Worm (Caenorhabditis elegans) whole organism, L1 larva: ENCODE measurements around the gene srh-122.

Source experiments
- C04F5.9 ChIP-seq: sonication (generic microtip); optimal IDR thresholded peaks from 2 replicates; lab custom pipeline; 2016; ENCODE audit warnings: missing genetic modification characterization, missing compliant biosample characterization
- C34B4.2 ChIP-seq: sonication (generic microtip); optimal IDR thresholded peaks from 2 replicates; lab custom pipeline; 2017; ENCODE audit warnings: mild to moderate bottlenecking, missing genetic modification characterization, missing compliant biosample characterization
- Y116A8C.19 ChIP-seq: sonication (generic microtip); optimal IDR thresholded peaks from 2 replicates; lab custom pipeline; 2016; ENCODE audit warnings: missing compliant biosample characterization, missing genetic modification characterization, borderline replicate concordance
- ama-1 ChIP-seq: fragments of 150-350 bp; optimal IDR thresholded peaks from 2 replicates; lab custom pipeline; 2014
- blmp-1 ChIP-seq: fragments of 150-350 bp; optimal IDR thresholded peaks from 2 replicates; lab custom pipeline; 2014; ENCODE audit warnings: missing biosample characterization, missing genetic modification characterization
- ceh-63 ChIP-seq: fragments of 200-800 bp; sonication (Bioruptor generic); optimal IDR thresholded peaks from 2 replicates; lab custom pipeline; 2018; ENCODE audit warnings: mild to moderate bottlenecking, missing genetic modification characterization, missing compliant biosample characterization
- ceh-8 ChIP-seq: fragments of 200-800 bp; sonication (Bioruptor generic); optimal IDR thresholded peaks from 2 replicates; lab custom pipeline; 2018; ENCODE audit warnings: mild to moderate bottlenecking, missing genetic modification characterization, moderate library complexity, missing compliant biosample characterization
- ceh-90 ChIP-seq: sonication (generic microtip); optimal IDR thresholded peaks from 2 replicates; lab custom pipeline; 2016; ENCODE audit warnings: missing genetic modification characterization, missing compliant biosample characterization
- dpl-1 ChIP-seq, 3 experiments: fragments of 150-350 bp in 2 of 3; sonication (generic microtip) in 1 of 3; optimal IDR thresholded peaks; 2 replicates each; lab custom pipeline; 2014 to 2017; ENCODE audit warnings: missing biosample characterization in 3 of 3, missing genetic modification characterization in 3 of 3, missing genetic modification reagents in 3 of 3
- efl-1 ChIP-seq, 4 experiments: fragments of 150-350 bp; optimal IDR thresholded peaks in 3 of 4; peaks in 1 of 4; 1 replicate in 1 of 4; 2 replicates in 3 of 4; lab custom pipeline; 2014; ENCODE audit warnings: missing biosample characterization in 2 of 4, missing genetic modification characterization in 2 of 4, missing genetic modification reagents in 2 of 4
- fkh-10 ChIP-seq: sonication (generic microtip); optimal IDR thresholded peaks from 2 replicates; lab custom pipeline; 2017; ENCODE audit warnings: missing biosample characterization, missing genetic modification reagents, missing genetic modification characterization
- fkh-4 ChIP-seq: sonication (generic microtip); optimal IDR thresholded peaks from 2 replicates; lab custom pipeline; 2016; ENCODE audit warnings: missing compliant biosample characterization, missing genetic modification characterization, borderline replicate concordance
- fos-1 ChIP-seq: fragments of 150-350 bp; optimal IDR thresholded peaks from 2 replicates; lab custom pipeline; 2014; ENCODE audit warnings: missing biosample characterization, missing genetic modification characterization
- hlh-17 ChIP-seq: fragments of 200-800 bp; sonication (Bioruptor generic); optimal IDR thresholded peaks from 2 replicates; lab custom pipeline; 2018; ENCODE audit warnings: missing genetic modification characterization, mild to moderate bottlenecking, missing compliant biosample characterization, moderate library complexity, borderline replicate concordance
- hlh-4 ChIP-seq: sonication (generic microtip); optimal IDR thresholded peaks from 2 replicates; lab custom pipeline; 2016; ENCODE audit warnings: mild to moderate bottlenecking, missing genetic modification characterization, missing compliant biosample characterization
- hpl-2 ChIP-seq: fragments of 150-350 bp; optimal IDR thresholded peaks from 2 replicates; lab custom pipeline; 2014; ENCODE audit warnings: missing biosample characterization, missing genetic modification reagents, missing genetic modification characterization
- irx-1 ChIP-seq: sonication (generic microtip); optimal IDR thresholded peaks from 2 replicates; lab custom pipeline; 2016; ENCODE audit warnings: missing genetic modification characterization, missing compliant biosample characterization
- lin-39 ChIP-seq: fragments of 150-350 bp; optimal IDR thresholded peaks from 2 replicates; lab custom pipeline; 2014; ENCODE audit warnings: missing biosample characterization, missing genetic modification reagents, missing genetic modification characterization
- mdl-1 ChIP-seq, 2 experiments: fragments of 150-350 bp; optimal IDR thresholded peaks; 2 replicates each; lab custom pipeline; 2014 to 2017; ENCODE audit warnings: missing biosample characterization in 2 of 2, missing genetic modification characterization in 2 of 2, inconsistent platforms in 1 of 2
- mef-2 ChIP-seq: fragments of 150-350 bp; optimal IDR thresholded peaks from 2 replicates; lab custom pipeline; 2014; ENCODE audit warnings: missing biosample characterization, missing genetic modification characterization
- nhr-11 ChIP-seq: fragments of 150-350 bp; optimal IDR thresholded peaks from 2 replicates; lab custom pipeline; 2014; ENCODE audit warnings: missing biosample characterization, missing genetic modification characterization
- nhr-19 ChIP-seq: fragments of 200-800 bp; sonication (Bioruptor generic); conservative IDR thresholded peaks from 2 replicates; pipeline ENCODE4 v1.3.6; 2022; ENCODE audit warnings: missing genetic modification characterization, missing compliant biosample characterization
- nhr-20 ChIP-seq: sonication (generic microtip); optimal IDR thresholded peaks from 2 replicates; lab custom pipeline; 2016; ENCODE audit warnings: mild to moderate bottlenecking, missing genetic modification characterization, missing compliant biosample characterization
- nhr-237 ChIP-seq: fragments of 150-350 bp; optimal IDR thresholded peaks from 2 replicates; lab custom pipeline; 2014; ENCODE audit warnings: missing biosample characterization, missing genetic modification characterization
- nhr-28 ChIP-seq: fragments of 150-350 bp; optimal IDR thresholded peaks from 2 replicates; lab custom pipeline; 2014; ENCODE audit warnings: missing biosample characterization, missing genetic modification characterization
- nhr-85 ChIP-seq: sonication (generic microtip); peaks from one replicate; lab custom pipeline; 2016; ENCODE audit warnings: missing genetic modification characterization, inconsistent platforms, missing compliant biosample characterization
- skn-1 ChIP-seq: fragments of 150-350 bp; optimal IDR thresholded peaks from 2 replicates; lab custom pipeline; 2014; ENCODE audit warnings: missing biosample characterization, missing genetic modification characterization
- snu-23 ChIP-seq: sonication (generic microtip); optimal IDR thresholded peaks from 2 replicates; lab custom pipeline; 2016; ENCODE audit warnings: missing genetic modification characterization, missing compliant biosample characterization
- swsn-7 ChIP-seq: sonication (generic microtip); optimal IDR thresholded peaks from 2 replicates; lab custom pipeline; 2016; ENCODE audit warnings: missing genetic modification characterization, missing compliant biosample characterization
- tbx-2 ChIP-seq: sonication (generic microtip); optimal IDR thresholded peaks from 2 replicates; lab custom pipeline; 2016; ENCODE audit warnings: missing genetic modification characterization, missing compliant biosample characterization
- tlp-1 ChIP-seq: fragments of 150-350 bp; optimal IDR thresholded peaks from 2 replicates; lab custom pipeline; 2014; ENCODE audit warnings: missing biosample characterization, missing genetic modification characterization
- unc-30 ChIP-seq: sonication (generic microtip); optimal IDR thresholded peaks from 2 replicates; lab custom pipeline; 2017; ENCODE audit warnings: missing biosample characterization, missing genetic modification characterization
- unc-62 ChIP-seq: fragments of 150-350 bp; optimal IDR thresholded peaks from 2 replicates; lab custom pipeline; 2014; ENCODE audit warnings: missing biosample characterization, missing genetic modification reagents, missing genetic modification characterization
- unc-86 ChIP-seq: sonication (generic microtip); optimal IDR thresholded peaks from 2 replicates; lab custom pipeline; 2016; ENCODE audit warnings: missing genetic modification characterization, missing compliant biosample characterization
- vab-15 ChIP-seq: sonication (generic microtip); optimal IDR thresholded peaks from 2 replicates; lab custom pipeline; 2017; ENCODE audit warnings: missing genotype, mild to moderate bottlenecking, missing genetic modification characterization, missing compliant biosample characterization
- xbp-1 ChIP-seq: sonication (generic microtip); optimal IDR thresholded peaks from 2 replicates; lab custom pipeline; 2016; ENCODE audit warnings: missing genetic modification characterization, missing compliant biosample characterization
- zip-4 ChIP-seq: fragments of 200-800 bp; sonication (Bioruptor generic); optimal IDR thresholded peaks from 2 replicates; lab custom pipeline; 2018; ENCODE audit warnings: mild to moderate bottlenecking, missing genetic modification characterization, moderate library complexity, missing compliant biosample characterization
- ztf-4 ChIP-seq: fragments of 150-350 bp; optimal IDR thresholded peaks from 2 replicates; lab custom pipeline; 2014; ENCODE audit warnings: missing biosample characterization, missing genetic modification characterization

The srh-122 gene

ce11 chrV:15383739-15384138 lies 5.9 kb upstream of the srh-122 start, which contains the start of gene str-88:
str-88 (minus strand) TSS chrV:15383839.
- TF ChIP-seq tbx-2 (tag; lab: Kevin White, UChicago) = no peak
- TF ChIP-seq lin-39 (tag; lab: Kevin White, UChicago) = no peak
- no peak for TF ChIP-seq ceh-90 (tag; lab: Kevin White, UChicago)
- no peak for TF ChIP-seq skn-1 (tag; lab: Kevin White, UChicago)
- TF ChIP-seq fkh-10 (GFP tag; lab: Kevin White, UChicago) = no peak
- TF ChIP-seq efl-1 (optimal IDR thresholded peaks at IDR 0.05; lab: Kevin White, UChicago) = no peak
- TF ChIP-seq efl-1 (GFP tag; optimal IDR thresholded peaks at IDR 0.05 in 1 of 2; lab: Kevin White, UChicago) = no peak
- TF ChIP-seq hlh-17 (GFP tag; lab: Kevin White, UChicago) = no peak
- TF ChIP-seq mef-2 (tag; lab: Kevin White, UChicago) = no peak
- no peak for TF ChIP-seq unc-62
- no peak for TF ChIP-seq nhr-20 (tag; lab: Kevin White, UChicago)
- TF ChIP-seq zip-4 (GFP tag; lab: Kevin White, UChicago) = no peak
- no peak for TF ChIP-seq ama-1 (lab: Kevin White, UChicago)
- no peak for TF ChIP-seq C04F5.9 (tag; lab: Kevin White, UChicago)
- no peak for TF ChIP-seq vab-15
- no peak for TF ChIP-seq ceh-8 (GFP tag; lab: Kevin White, UChicago)

ce11 chrV:15380857-15381256 lies 3.1 kb upstream of the srh-122 start, which contains the start of gene dhs-23:
dhs-23 (plus strand) TSS chrV:15381219.
- TF ChIP-seq nhr-11 (tag; lab: Kevin White, UChicago) = no peak
- no peak for TF ChIP-seq unc-86 (tag; lab: Kevin White, UChicago)
- TF ChIP-seq vab-15 = no peak
- no peak for TF ChIP-seq efl-1 (optimal IDR thresholded peaks at IDR 0.05; lab: Kevin White, UChicago)
- TF ChIP-seq efl-1 (GFP tag; optimal IDR thresholded peaks at IDR 0.05 in 1 of 2; lab: Kevin White, UChicago) = peak in 1 of 2 experiments; percentile 29
- no peak for TF ChIP-seq dpl-1 (GFP tag; optimal IDR thresholded peaks at IDR 0.05; lab: Kevin White, UChicago)
- TF ChIP-seq mdl-1 (tag; optimal IDR thresholded peaks at IDR 0.05; lab: Kevin White, UChicago) = no peak
- no peak for TF ChIP-seq hlh-4 (tag; lab: Kevin White, UChicago)
- TF ChIP-seq nhr-20 (tag; lab: Kevin White, UChicago) = peak; percentile 54
- TF ChIP-seq nhr-28 (tag; lab: Kevin White, UChicago) = no peak
- no peak for TF ChIP-seq hpl-2

- TF ChIP-seq swsn-7 (tag; lab: Kevin White, UChicago) (no peak), nhr-28 (tag; lab: Kevin White, UChicago) (no peak), Y116A8C.19 (tag; lab: Kevin White, UChicago) (no peak), irx-1 (tag; lab: Kevin White, UChicago) (no peak), nhr-85 (tag; lab: Kevin White, UChicago) (no peak), nhr-19 (GFP tag; lab: Robert Waterston, UW) (no peak), ceh-8 (GFP tag; lab: Kevin White, UChicago) (no peak), fos-1 (tag; lab: Kevin White, UChicago) (no peak), hlh-17 (GFP tag; lab: Kevin White, UChicago) (no peak), ceh-63 (no peak), unc-30 (tag; lab: Kevin White, UChicago) (no peak), nhr-237 (tag; lab: Kevin White, UChicago) (no peak), xbp-1 (tag; lab: Kevin White, UChicago) (no peak), ama-1 (lab: Kevin White, UChicago) (no peak), blmp-1 (tag; lab: Kevin White, UChicago) (no peak), snu-23 (GFP tag; lab: Kevin White, UChicago) (no peak), C34B4.2 (tag; lab: Kevin White, UChicago) (no peak), fkh-4 (tag; lab: Kevin White, UChicago) (no peak), tlp-1 (no peak), ztf-4 (tag; lab: Kevin White, UChicago) (no peak)
Observed at ce11 chrV:15379817-15380216, 2.0 kb upstream of the srh-122 start, which contains the start of gene srh-251. srh-251 (minus strand) TSS chrV:15379917.
